Fruit fly (Drosophila melanogaster): ENCODE measurements around the gene dbr.

- TF ChIP-seq ttk (optimal IDR thresholded peaks at IDR 0.05): no peak
- TF ChIP-seq Sin3A (optimal IDR thresholded peaks at IDR 0.05): no peak
- no peak for TF ChIP-seq insv (optimal IDR thresholded peaks at IDR 0.05)
- no peak for TF ChIP-seq psq (optimal IDR thresholded peaks at IDR 0.05)
- TF ChIP-seq h (optimal IDR thresholded peaks at IDR 0.05): no peak
Measured at dm6 chr2L:21587-21986, 44.7 kb upstream of the dbr start.
